Fruit fly (Drosophila melanogaster) whole organism, embryonic: ENCODE measurements around the gene Rab39.

Experiments
- Antp ChIP-seq: fragments of 200-800 bp; sonication (Bioruptor generic); optimal IDR thresholded peaks from 3 replicates; lab custom pipeline; 2016; ENCODE audit warnings: missing biosample characterization, missing genetic modification characterization
- Atf-2 ChIP-seq: fragments of 200-800 bp; sonication (Bioruptor generic); optimal IDR thresholded peaks from 2 replicates; lab custom pipeline; 2016; ENCODE audit warnings: missing biosample characterization, missing genetic modification characterization
- Bdp1 ChIP-seq: fragments of 200-800 bp; sonication (Bioruptor generic); optimal IDR thresholded peaks from 3 replicates; lab custom pipeline; 2016; ENCODE audit warnings: missing biosample characterization, missing genetic modification characterization
- Bteb2 ChIP-seq: fragments of 200-800 bp; sonication (Bioruptor generic); optimal IDR thresholded peaks from 2 replicates; lab custom pipeline; 2016; ENCODE audit warnings: missing biosample characterization, missing genetic modification characterization
- CG10366 ChIP-seq: fragments of 200-800 bp; sonication (Bioruptor generic); IDR thresholded peaks from 2 replicates; pipeline ENCODE4 v1.3.6; 2022; ENCODE audit warnings: missing biosample characterization, missing genetic modification characterization
- CG10431 ChIP-seq: fragments of 200-800 bp; sonication (Bioruptor generic); optimal IDR thresholded peaks from 3 replicates; lab custom pipeline; 2018; ENCODE audit warnings: missing biosample characterization, mild to moderate bottlenecking, missing genetic modification characterization
- CG10959 ChIP-seq: fragments of 200-800 bp; sonication (Bioruptor generic); IDR thresholded peaks from 2 replicates; pipeline ENCODE4 v1.3.6; 2022; ENCODE audit warnings: missing biosample characterization, missing genetic modification characterization
- CG11456 ChIP-seq: fragments of 200-800 bp; sonication (Bioruptor generic); IDR thresholded peaks from 3 replicates; pipeline ENCODE4 v1.3.6; 2022; ENCODE audit warnings: missing biosample characterization, missing genetic modification characterization
- CG1233 ChIP-seq: fragments of 200-800 bp; sonication (Bioruptor generic); optimal IDR thresholded peaks from 4 replicates; lab custom pipeline; 2018; ENCODE audit warnings: missing biosample characterization, mild to moderate bottlenecking, missing genetic modification characterization
- CG14860 ChIP-seq: fragments of 200-800 bp; sonication (Bioruptor generic); IDR thresholded peaks from 3 replicates; pipeline ENCODE4 v1.3.6; 2022; ENCODE audit warnings: missing biosample characterization, missing genetic modification characterization; ENCODE audit not compliant: partially characterized antibody
- CG14965 ChIP-seq: fragments of 200-800 bp; sonication (Bioruptor generic); optimal IDR thresholded peaks from 2 replicates; lab custom pipeline; 2016; ENCODE audit warnings: missing biosample characterization, missing genetic modification characterization, borderline replicate concordance
- CG15479 ChIP-seq: fragments of 200-800 bp; sonication (Bioruptor generic); optimal IDR thresholded peaks from 3 replicates; lab custom pipeline; 2019; ENCODE audit warnings: missing biosample characterization, mild to moderate bottlenecking, missing genetic modification characterization, moderate library complexity
- CG30403 ChIP-seq: fragments of 200-800 bp; sonication (Bioruptor generic); optimal IDR thresholded peaks from 3 replicates; lab custom pipeline; 2016; ENCODE audit warnings: missing biosample characterization, missing genetic modification characterization
- CG43689 ChIP-seq: fragments of 200-800 bp; sonication (Bioruptor generic); IDR thresholded peaks from 2 replicates; pipeline ENCODE4 v1.3.6; 2022; ENCODE audit warnings: missing biosample characterization, missing genetic modification characterization
- CG4424 ChIP-seq: fragments of 200-800 bp; sonication (Bioruptor generic); optimal IDR thresholded peaks from 3 replicates; lab custom pipeline; 2016; ENCODE audit warnings: missing biosample characterization, missing genetic modification characterization
- CG6765 ChIP-seq: fragments of 200-800 bp; sonication (Bioruptor generic); optimal IDR thresholded peaks from 3 replicates; lab custom pipeline; 2017; ENCODE audit warnings: missing biosample characterization, mild to moderate bottlenecking, missing genetic modification characterization
- CG7987 ChIP-seq: fragments of 200-800 bp; sonication (Bioruptor generic); optimal IDR thresholded peaks from 2 replicates; lab custom pipeline; 2018; ENCODE audit warnings: missing biosample characterization, mild to moderate bottlenecking, missing genetic modification characterization, moderate library complexity
- CTCF ChIP-seq: fragments of 200-800 bp; sonication (Bioruptor generic); optimal IDR thresholded peaks from 2 replicates; lab custom pipeline; 2017; ENCODE audit warnings: missing biosample characterization, mild to moderate bottlenecking, missing genetic modification characterization, moderate library complexity
- Dbx ChIP-seq: fragments of 200-800 bp; sonication (Bioruptor generic); IDR thresholded peaks from 3 replicates; pipeline ENCODE4 v1.3.6; 2022; ENCODE audit warnings: missing biosample characterization, missing genetic modification characterization
- Dip2 ChIP-seq: fragments of 200-800 bp; sonication (Bioruptor generic); IDR thresholded peaks from 2 replicates; pipeline ENCODE4 v1.3.6; 2022; ENCODE audit warnings: missing biosample characterization, missing genetic modification characterization
- Dref ChIP-seq: fragments of 200-800 bp; sonication (Bioruptor generic); IDR thresholded peaks from 2 replicates; pipeline ENCODE4 v1.3.6; 2022; ENCODE audit warnings: missing biosample characterization, missing genetic modification characterization
- Ets65A ChIP-seq: fragments of 200-800 bp; sonication (Bioruptor generic); peaks from one replicate; lab custom pipeline; 2016; ENCODE audit warnings: missing biosample characterization, missing genetic modification characterization
- H15 ChIP-seq: fragments of 200-800 bp; sonication (Bioruptor generic); IDR thresholded peaks from 3 replicates; pipeline ENCODE4 v1.3.6; 2022; ENCODE audit warnings: missing biosample characterization, missing genetic modification characterization
- HHEX ChIP-seq: fragments of 200-800 bp; sonication (Bioruptor generic); optimal IDR thresholded peaks from 3 replicates; lab custom pipeline; 2017; ENCODE audit warnings: missing biosample characterization, mild to moderate bottlenecking, missing genetic modification characterization, missing genetic modification reagents
- HLHmδ ChIP-seq: fragments of 200-800 bp; sonication (Bioruptor generic); optimal IDR thresholded peaks from 2 replicates; lab custom pipeline; 2018; ENCODE audit warnings: missing biosample characterization, mild to moderate bottlenecking, missing genetic modification characterization, moderate library complexity
- HmgZ ChIP-seq: fragments of 200-800 bp; sonication (Bioruptor generic); optimal IDR thresholded peaks from 2 replicates; lab custom pipeline; 2018; ENCODE audit warnings: missing biosample characterization, mild to moderate bottlenecking, missing genetic modification characterization
- Hmx ChIP-seq: fragments of 200-800 bp; sonication (Bioruptor generic); optimal IDR thresholded peaks from 2 replicates; lab custom pipeline; 2016; ENCODE audit warnings: missing biosample characterization, missing genetic modification characterization
- Hsf ChIP-seq: fragments of 200-800 bp; sonication (Bioruptor generic); optimal IDR thresholded peaks from 3 replicates; lab custom pipeline; 2016; ENCODE audit warnings: missing biosample characterization, missing genetic modification characterization
- NC2α ChIP-seq: fragments of 200-800 bp; sonication (Bioruptor generic); optimal IDR thresholded peaks from 2 replicates; lab custom pipeline; 2016; ENCODE audit warnings: missing biosample characterization, missing genetic modification characterization
- Neu2 ChIP-seq: fragments of 200-800 bp; sonication (Bioruptor generic); optimal IDR thresholded peaks from 3 replicates; lab custom pipeline; 2016; ENCODE audit warnings: missing biosample characterization, missing genetic modification characterization, borderline replicate concordance
- Oli ChIP-seq: fragments of 200-800 bp; sonication (Bioruptor generic); optimal IDR thresholded peaks from 2 replicates; lab custom pipeline; 2018; ENCODE audit warnings: missing biosample characterization, mild to moderate bottlenecking, missing genetic modification characterization, moderate library complexity
- Ptx1 ChIP-seq: fragments of 200-800 bp; sonication (Bioruptor generic); IDR thresholded peaks from 2 replicates; pipeline ENCODE4 v1.3.6; 2022; ENCODE audit warnings: missing biosample characterization, missing genetic modification characterization
- Sox100B ChIP-seq: fragments of 200-800 bp; sonication (Bioruptor generic); optimal IDR thresholded peaks from 3 replicates; lab custom pipeline; 2018; ENCODE audit warnings: missing biosample characterization, mild to moderate bottlenecking, missing genetic modification characterization
- Ssrp ChIP-seq: fragments of 200-800 bp; sonication (Bioruptor generic); optimal IDR thresholded peaks from 2 replicates; lab custom pipeline; 2018; ENCODE audit warnings: missing biosample characterization, mild to moderate bottlenecking, missing genetic modification characterization, moderate library complexity
- ac ChIP-seq: fragments of 200-800 bp; sonication (Bioruptor generic); optimal IDR thresholded peaks from 3 replicates; lab custom pipeline; 2017; ENCODE audit warnings: missing biosample characterization, mild to moderate bottlenecking, missing genetic modification characterization
- ara ChIP-seq: fragments of 200-800 bp; sonication (Bioruptor generic); IDR thresholded peaks from 2 replicates; pipeline ENCODE4 v1.3.6; 2022; ENCODE audit warnings: missing biosample characterization, missing genetic modification characterization
- br ChIP-seq: fragments of >200 bp; optimal IDR thresholded peaks from 2 replicates; lab custom pipeline; 2017
- cato ChIP-seq: fragments of 200-800 bp; sonication (Bioruptor generic); optimal IDR thresholded peaks from 2 replicates; lab custom pipeline; 2016; ENCODE audit warnings: missing biosample characterization, missing genetic modification characterization, borderline replicate concordance
- ci ChIP-seq: fragments of 200-800 bp; sonication (Bioruptor generic); IDR thresholded peaks from 3 replicates; pipeline ENCODE4 v1.3.6; 2022; ENCODE audit warnings: missing biosample characterization, missing genetic modification characterization
- dm ChIP-seq: fragments of 200-800 bp; sonication (Bioruptor generic); optimal IDR thresholded peaks from 3 replicates; lab custom pipeline; 2016; ENCODE audit warnings: missing biosample characterization, missing genetic modification characterization
- dpn ChIP-seq, 2 experiments: fragments of 200-800 bp; sonication (Bioruptor generic); optimal IDR thresholded peaks; 3 replicates each; lab custom pipeline; 2016; ENCODE audit warnings: missing biosample characterization in 2 of 2, missing genetic modification characterization in 2 of 2
- eyg ChIP-seq: fragments of 200-800 bp; sonication (Bioruptor generic); optimal IDR thresholded peaks from 3 replicates; lab custom pipeline; 2016; ENCODE audit warnings: missing biosample characterization, missing genetic modification characterization
- ftz-f1 ChIP-seq: fragments of 200-800 bp; sonication (Bioruptor generic); optimal IDR thresholded peaks from 2 replicates; lab custom pipeline; 2016; ENCODE audit warnings: missing biosample characterization, missing genetic modification characterization
- jumu ChIP-seq: fragments of 200-800 bp; sonication (Bioruptor generic); optimal IDR thresholded peaks from 3 replicates; lab custom pipeline; 2016; ENCODE audit warnings: missing biosample characterization, missing genetic modification characterization
- maf-S ChIP-seq: fragments of 200-800 bp; sonication (Bioruptor generic); optimal IDR thresholded peaks from 2 replicates; lab custom pipeline; 2016; ENCODE audit warnings: missing biosample characterization, missing genetic modification characterization
- onecut ChIP-seq: fragments of 200-800 bp; sonication (Bioruptor generic); IDR thresholded peaks from 2 replicates; pipeline ENCODE4 v1.3.6; 2022; ENCODE audit warnings: missing biosample characterization, missing genetic modification characterization
- phol ChIP-seq: fragments of 200-800 bp; sonication (Bioruptor generic); optimal IDR thresholded peaks from 3 replicates; lab custom pipeline; 2018; ENCODE audit warnings: missing biosample characterization, mild to moderate bottlenecking, missing genetic modification characterization, moderate library complexity
- psq ChIP-seq: fragments of 200-800 bp; sonication (Bioruptor generic); optimal IDR thresholded peaks from 2 replicates; lab custom pipeline; 2017; ENCODE audit warnings: missing biosample characterization, missing genetic modification characterization
- salm ChIP-seq: fragments of 200-800 bp; sonication (Bioruptor generic); optimal IDR thresholded peaks from 2 replicates; lab custom pipeline; 2018; ENCODE audit warnings: missing biosample characterization, mild to moderate bottlenecking, missing genetic modification characterization
- sima ChIP-seq: fragments of 200-800 bp; sonication (Bioruptor generic); optimal IDR thresholded peaks from 2 replicates; lab custom pipeline; 2016; ENCODE audit warnings: missing biosample characterization, missing genetic modification characterization
- ssp ChIP-seq: fragments of 200-800 bp; sonication (Bioruptor generic); IDR thresholded peaks from 2 replicates; pipeline ENCODE4 v1.3.6; 2022; ENCODE audit warnings: missing biosample characterization, missing genetic modification characterization
- sug ChIP-seq: fragments of 200-800 bp; optimal IDR thresholded peaks from 2 replicates; lab custom pipeline; 2019; ENCODE audit warnings: missing biosample characterization, mild to moderate bottlenecking, missing genetic modification characterization, moderate library complexity
- zfh2 ChIP-seq: fragments of 200-800 bp; sonication (Bioruptor generic); optimal IDR thresholded peaks from 2 replicates; lab custom pipeline; 2016; ENCODE audit warnings: missing biosample characterization, missing genetic modification characterization

Rab39 gene

DNA sequence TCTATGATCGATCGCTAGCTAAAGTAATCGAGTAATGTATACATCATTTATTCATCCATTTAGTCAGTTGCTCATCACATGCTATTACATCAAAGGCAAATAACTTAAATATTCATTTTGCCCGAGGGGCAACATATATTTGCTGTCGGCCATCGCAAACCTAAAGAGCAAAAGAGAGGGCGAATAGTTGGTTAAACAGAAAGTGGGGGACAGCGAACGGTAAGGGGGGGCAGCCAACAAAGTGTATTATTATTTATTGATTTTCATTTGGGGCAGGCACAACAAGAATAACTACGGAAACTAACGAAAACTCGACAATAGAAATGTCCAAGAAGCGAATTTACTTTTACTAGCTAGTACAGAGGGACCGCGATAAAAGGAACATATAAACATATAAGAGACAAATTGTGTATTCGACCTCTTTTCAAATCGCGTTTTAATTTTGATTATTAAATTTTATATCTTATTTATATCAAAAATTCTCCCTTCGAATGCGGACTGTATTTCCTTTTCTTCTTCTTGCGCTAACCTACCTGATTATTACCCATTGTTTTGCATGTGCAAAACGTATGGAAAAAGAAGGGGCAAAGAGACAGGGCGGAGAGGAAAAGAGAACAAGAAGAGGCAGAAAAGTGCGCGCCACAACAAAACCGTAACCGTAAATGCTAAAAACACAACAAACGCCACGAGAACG is 43.4 kb upstream of the Rab39 start (continued):
- TF ChIP-seq NC2α (GFP tag; lab: Kevin White, UChicago) (no peak), CG4424 (GFP tag; lab: Kevin White, UChicago) (no peak), ac (no peak), ci (no peak), HmgZ (no peak), Atf-2 (GFP tag; lab: Kevin White, UChicago) (no peak), Dref (GFP tag; lab: Robert Waterston, UW) (no peak), Bteb2 (GFP tag; lab: Kevin White, UChicago) (no peak), Antp (GFP tag; lab: Kevin White, UChicago) (no peak), Oli (peak; percentile 14), Dbx (GFP tag; lab: Robert Waterston, UW) (peak; percentile 79), onecut (GFP tag; lab: Robert Waterston, UW) (no peak), Hsf (GFP tag; lab: Kevin White, UChicago) (no peak), sug (tag; lab: Kevin White, UChicago) (no peak), salm (tag; lab: Kevin White, UChicago) (no peak), ssp (GFP tag; lab: Robert Waterston, UW) (no peak), eyg (GFP tag; lab: Kevin White, UChicago) (no peak), CG10959 (GFP tag; lab: Robert Waterston, UW) (no peak), CG30403 (GFP tag; lab: Kevin White, UChicago) (no peak), CG7987 (no peak), CG10366 (GFP tag; lab: Robert Waterston, UW) (peak; percentile 48), br (lab: Kevin White, UChicago) (no peak), Ets65A (GFP tag; lab: Kevin White, UChicago) (peak; percentile 89), Ssrp (tag; lab: Kevin White, UChicago) (no peak), Sox100B (GFP tag; lab: Kevin White, UChicago) (no peak), CG14860 (GFP tag; lab: Robert Waterston, UW) (no peak), CG15479 (no peak), dm (no peak), H15 (no peak), CG43689 (GFP tag; lab: Robert Waterston, UW) (no peak), Ptx1 (peak; percentile 57), maf-S (GFP tag; lab: Kevin White, UChicago) (no peak), ftz-f1 (GFP tag; lab: Kevin White, UChicago) (no peak), phol (no peak), Bdp1 (GFP tag; lab: Kevin White, UChicago) (no peak), CG1233 (no peak), HHEX (peak; percentile 22), Hmx (no peak), psq (GFP tag; lab: Kevin White, UChicago) (no peak), CG11456 (GFP tag; lab: Robert Waterston, UW) (peak; percentile 73), Dip2 (GFP tag; lab: Robert Waterston, UW) (no peak), HLHmδ (no peak), jumu (GFP tag; lab: Kevin White, UChicago) (no peak), Neu2 (GFP tag; lab: Kevin White, UChicago) (no peak), cato (no peak), zfh2 (GFP tag; lab: Kevin White, UChicago) (no peak), ara (GFP tag; lab: Robert Waterston, UW) (no peak), sima (GFP tag; lab: Kevin White, UChicago) (no peak), CG6765 (GFP tag; lab: Kevin White, UChicago) (no peak), CG14965 (GFP tag; lab: Kevin White, UChicago) (no peak), dpn (GFP tag; optimal IDR thresholded peaks at IDR 0.05; lab: Kevin White, UChicago) (no peak), CTCF (GFP tag; lab: Kevin White, UChicago) (no peak), CG10431 (GFP tag; lab: Kevin White, UChicago) (peak; percentile 6)
